Worm (Caenorhabditis elegans): ENCODE results near the gene hlh-3.

hlh-3 gene

ce11 chrII:9120329-9120728 lies 33.9 kb downstream of the hlh-3 start:
- TF ChIP-seq ttx-3 (tag; optimal IDR thresholded peaks at IDR 0.05) (no peak), pat-9 (tag; optimal IDR thresholded peaks at IDR 0.05) (no peak), pqm-1 (tag; optimal IDR thresholded peaks at IDR 0.05) (no peak), elt-2 (tag; optimal IDR thresholded peaks at IDR 0.05) (no peak), fkh-10 (GFP tag; optimal IDR thresholded peaks at IDR 0.05) (no peak), rnt-1 (tag; optimal IDR thresholded peaks at IDR 0.05) (no peak), dve-1 (tag; optimal IDR thresholded peaks at IDR 0.05) (no peak), odd-2 (tag; optimal IDR thresholded peaks at IDR 0.05) (no peak), sox-2 (GFP tag; IDR thresholded peaks at IDR 0.05) (no peak), ahr-1 (tag; optimal IDR thresholded peaks at IDR 0.05) (no peak), nhr-11 (tag; optimal IDR thresholded peaks at IDR 0.05) (no peak), K09A11.1 (tag; optimal IDR thresholded peaks at IDR 0.05; ENCODE audit: insufficient read depth) (no peak), pha-4 (tag; optimal IDR thresholded peaks at IDR 0.05) (no peak), ref-2 (tag; optimal IDR thresholded peaks at IDR 0.05) (no peak), C38D4.7 (GFP tag; optimal IDR thresholded peaks at IDR 0.05) (no peak), T23F11.4 (GFP tag; optimal IDR thresholded peaks at IDR 0.05) (no peak), mec-3 (tag; optimal IDR thresholded peaks at IDR 0.05; ENCODE audit: borderline replicate concordance) (no peak), fkh-6 (tag; optimal IDR thresholded peaks at IDR 0.05) (no peak)

DNA sequence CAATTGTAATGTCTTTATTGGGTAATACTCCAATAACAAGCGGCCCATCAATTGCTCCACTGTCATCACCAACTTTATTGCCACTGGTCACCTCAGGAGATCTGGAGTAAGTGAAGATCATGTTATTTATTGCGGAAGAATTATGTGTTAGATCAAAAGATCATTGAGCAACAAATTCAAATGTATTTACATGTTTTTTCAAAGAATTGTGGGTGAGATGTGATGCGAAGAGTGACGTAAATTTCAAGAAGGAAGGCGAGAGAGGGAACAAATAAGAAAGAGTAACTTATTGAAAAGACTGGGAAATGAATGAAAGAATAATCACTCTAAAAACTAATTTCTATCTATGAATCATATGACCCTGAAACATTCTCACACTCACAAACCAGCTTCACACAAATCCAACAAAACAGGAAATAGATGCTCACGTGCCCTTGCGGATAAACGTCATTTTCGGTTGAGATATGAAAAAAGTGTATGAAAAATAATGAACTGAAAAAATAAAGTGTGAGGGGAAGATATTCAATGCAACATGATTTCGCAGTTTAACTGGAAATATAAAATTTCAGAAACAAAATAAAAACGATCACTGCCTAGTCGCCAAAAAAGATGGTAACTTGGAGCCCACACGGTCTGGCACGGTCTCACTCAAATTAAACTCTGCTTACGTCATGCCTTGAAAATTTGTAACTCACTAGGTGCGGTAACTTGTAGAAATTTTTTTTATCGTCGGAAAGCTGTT lies 34.6 kb downstream of the hlh-3 start:
- TF ChIP-seq npax-4 (tag; optimal IDR thresholded peaks at IDR 0.05) (no peak), ceh-45 (GFP tag; IDR thresholded peaks at IDR 0.05) (no peak), pha-2 (tag; optimal IDR thresholded peaks at IDR 0.05) (no peak), tbx-2 (tag; optimal IDR thresholded peaks at IDR 0.05) (no peak)

DNA sequence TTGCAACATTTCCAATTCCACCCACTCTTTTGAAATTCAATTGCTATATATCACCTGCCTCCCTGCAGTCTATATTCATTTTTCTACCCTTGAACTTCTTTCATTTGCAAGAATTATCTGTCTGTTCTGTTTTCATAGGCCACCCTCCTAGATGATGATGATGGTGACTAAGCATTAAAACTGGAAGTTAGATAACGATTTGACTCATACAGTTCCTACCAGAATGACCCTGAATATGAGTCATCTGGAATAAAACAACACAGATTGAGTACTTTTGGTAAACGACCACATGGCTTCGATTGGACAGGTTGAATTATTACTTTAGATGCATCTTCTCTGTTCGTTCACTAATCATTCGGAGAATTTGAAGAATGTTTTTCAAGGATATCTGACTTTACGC lies 37.9 kb downstream of the hlh-3 start:
- no peak for TF ChIP-seq gmeb-2 (tag; optimal IDR thresholded peaks at IDR 0.05)
- TF ChIP-seq pqm-1 (tag; optimal IDR thresholded peaks at IDR 0.05) = no peak
- TF ChIP-seq tbx-7 (tag; optimal IDR thresholded peaks at IDR 0.05) = no peak
- TF ChIP-seq hlh-13 (GFP tag; optimal IDR thresholded peaks at IDR 0.05) = no peak
- no peak for TF ChIP-seq Y22D7AL.16 (tag; optimal IDR thresholded peaks at IDR 0.05)
- no peak for TF ChIP-seq syd-9 (tag; optimal IDR thresholded peaks at IDR 0.05)
- no peak for TF ChIP-seq elt-4 (tag; optimal IDR thresholded peaks at IDR 0.05)
- TF ChIP-seq ztf-16 (tag; optimal IDR thresholded peaks at IDR 0.05) = no peak
- TF ChIP-seq nfya-1 (tag; optimal IDR thresholded peaks at IDR 0.05) = no peak
- TF ChIP-seq pha-2 (tag; optimal IDR thresholded peaks at IDR 0.05) = no peak
- TF ChIP-seq pros-1 (tag; optimal IDR thresholded peaks at IDR 0.05) = no peak
- no peak for TF ChIP-seq T23F11.4 (GFP tag; optimal IDR thresholded peaks at IDR 0.05)
- TF ChIP-seq ceh-30 (tag; optimal IDR thresholded peaks at IDR 0.05) = no peak
- no peak for TF ChIP-seq pha-4 (tag; optimal IDR thresholded peaks at IDR 0.05)
- no peak for TF ChIP-seq C08G9.2 (tag; optimal IDR thresholded peaks at IDR 0.05)

- TF ChIP-seq sox-2 (GFP tag; IDR thresholded peaks at IDR 0.05) = no peak
Measured at ce11 chrII:9125007-9125406, 38.6 kb downstream of the hlh-3 start.

- no peak for TF ChIP-seq C08G9.2 (tag; optimal IDR thresholded peaks at IDR 0.05)
- no peak for TF ChIP-seq ceh-22 (tag; optimal IDR thresholded peaks at IDR 0.05)
- TF ChIP-seq zip-5 (tag; optimal IDR thresholded peaks at IDR 0.05) = no peak
- TF ChIP-seq unc-55 (GFP tag; optimal IDR thresholded peaks at IDR 0.05) = no peak
- TF ChIP-seq fax-1 (tag; optimal IDR thresholded peaks at IDR 0.05) = no peak
- TF ChIP-seq ama-1 (optimal IDR thresholded peaks at IDR 0.05) = no peak
- TF ChIP-seq lim-6 (tag; optimal IDR thresholded peaks at IDR 0.05) = no peak
- no peak for TF ChIP-seq ttx-3 (tag; optimal IDR thresholded peaks at IDR 0.05)
- no peak for TF ChIP-seq pat-9 (tag; optimal IDR thresholded peaks at IDR 0.05)
- TF ChIP-seq pax-1 (tag; optimal IDR thresholded peaks at IDR 0.05) = no peak
Measured at ce11 chrII:9126965-9127364, 40.6 kb downstream of the hlh-3 start.
